Worm (Caenorhabditis elegans) whole organism, L1 larva: ENCODE results near the gene Y45F10D.2.
A peak's percentile ranks its signal among the peaks of the same experiment; 100 is the strongest.

Experiments
- C16A3.4 ChIP-seq: fragments of 150-350 bp; optimal IDR thresholded peaks from 2 replicates; lab custom pipeline; 2014; ENCODE audit warnings: missing biosample characterization, missing genetic modification characterization
- C34B4.2 ChIP-seq: sonication (generic microtip); optimal IDR thresholded peaks from 2 replicates; lab custom pipeline; 2017; ENCODE audit warnings: mild to moderate bottlenecking, missing genetic modification characterization, missing compliant biosample characterization
- F16B12.6 ChIP-seq: fragments of 150-350 bp; optimal IDR thresholded peaks from 2 replicates; lab custom pipeline; 2014; ENCODE audit warnings: missing biosample characterization, missing genetic modification characterization
- Y116A8C.19 ChIP-seq: sonication (generic microtip); optimal IDR thresholded peaks from 2 replicates; lab custom pipeline; 2016; ENCODE audit warnings: missing compliant biosample characterization, missing genetic modification characterization, borderline replicate concordance
- alr-1 ChIP-seq: fragments of 200-800 bp; sonication (Bioruptor generic); optimal IDR thresholded peaks from 2 replicates; lab custom pipeline; 2018; ENCODE audit warnings: borderline replicate concordance, mild to moderate bottlenecking, missing genetic modification characterization, missing compliant biosample characterization
- aly-2 ChIP-seq: fragments of 150-350 bp; optimal IDR thresholded peaks from 2 replicates; lab custom pipeline; 2014; ENCODE audit warnings: missing biosample characterization, missing genetic modification characterization
- blmp-1 ChIP-seq: fragments of 150-350 bp; optimal IDR thresholded peaks from 2 replicates; lab custom pipeline; 2014; ENCODE audit warnings: missing biosample characterization, missing genetic modification characterization
- ceh-82 ChIP-seq, 3 experiments: fragments of 150-350 bp in 1 of 3; sonication (generic microtip) in 2 of 3; optimal IDR thresholded peaks; 2 replicates each; lab custom pipeline; 2014 to 2017; ENCODE audit warnings: missing biosample characterization in 3 of 3, missing genetic modification characterization in 3 of 3
- dpl-1 ChIP-seq, 3 experiments: fragments of 150-350 bp in 2 of 3; sonication (generic microtip) in 1 of 3; optimal IDR thresholded peaks; 2 replicates each; lab custom pipeline; 2014 to 2017; ENCODE audit warnings: missing biosample characterization in 3 of 3, missing genetic modification characterization in 3 of 3, missing genetic modification reagents in 3 of 3
- dsc-1 ChIP-seq: sonication (generic microtip); optimal IDR thresholded peaks from 2 replicates; lab custom pipeline; 2016; ENCODE audit warnings: mild to moderate bottlenecking, missing genetic modification characterization, missing compliant biosample characterization
- efl-1 ChIP-seq, 4 experiments: fragments of 150-350 bp; optimal IDR thresholded peaks in 3 of 4; peaks in 1 of 4; 1 replicate in 1 of 4; 2 replicates in 3 of 4; lab custom pipeline; 2014; ENCODE audit warnings: missing biosample characterization in 2 of 4, missing genetic modification characterization in 2 of 4, missing genetic modification reagents in 2 of 4
- efl-3 ChIP-seq: fragments of 200-800 bp; sonication (Bioruptor generic); optimal IDR thresholded peaks from 2 replicates; lab custom pipeline; 2018; ENCODE audit warnings: mild to moderate bottlenecking, missing genetic modification characterization, missing compliant biosample characterization
- egl-13 ChIP-seq: sonication (generic microtip); optimal IDR thresholded peaks from 2 replicates; lab custom pipeline; 2016; ENCODE audit warnings: missing genotype, missing genetic modification reagents, missing genetic modification characterization, missing compliant biosample characterization
- elt-3 ChIP-seq, 6 experiments: fragments of 150-350 bp in 1 of 6; sonication (generic microtip); optimal IDR thresholded peaks; 2 replicates each; lab custom pipeline; 2017 to 2018; ENCODE audit warnings: missing biosample characterization in 6 of 6, missing genetic modification characterization in 6 of 6, inconsistent platforms in 1 of 6
- fkh-10 ChIP-seq: sonication (generic microtip); optimal IDR thresholded peaks from 2 replicates; lab custom pipeline; 2017; ENCODE audit warnings: missing biosample characterization, missing genetic modification reagents, missing genetic modification characterization
- fkh-8 ChIP-seq: sonication (generic microtip); optimal IDR thresholded peaks from 2 replicates; lab custom pipeline; 2016; ENCODE audit warnings: mild to moderate bottlenecking, missing genetic modification characterization, missing compliant biosample characterization
- fos-1 ChIP-seq: fragments of 150-350 bp; optimal IDR thresholded peaks from 2 replicates; lab custom pipeline; 2014; ENCODE audit warnings: missing biosample characterization, missing genetic modification characterization
- grh-1 ChIP-seq: fragments of 200-800 bp; sonication (Bioruptor generic); IDR thresholded peaks from 2 replicates; pipeline ENCODE4 v1.3.6; 2022; ENCODE audit warnings: missing genetic modification reagents, missing genetic modification characterization, missing compliant biosample characterization
- hlh-4 ChIP-seq: sonication (generic microtip); optimal IDR thresholded peaks from 2 replicates; lab custom pipeline; 2016; ENCODE audit warnings: mild to moderate bottlenecking, missing genetic modification characterization, missing compliant biosample characterization
- hpl-2 ChIP-seq: fragments of 150-350 bp; optimal IDR thresholded peaks from 2 replicates; lab custom pipeline; 2014; ENCODE audit warnings: missing biosample characterization, missing genetic modification reagents, missing genetic modification characterization
- irx-1 ChIP-seq: sonication (generic microtip); optimal IDR thresholded peaks from 2 replicates; lab custom pipeline; 2016; ENCODE audit warnings: missing genetic modification characterization, missing compliant biosample characterization
- isw-1 ChIP-seq: fragments of 200-800 bp; sonication (Bioruptor generic); IDR thresholded peaks from 2 replicates; pipeline ENCODE4 v1.3.6; 2022; ENCODE audit warnings: missing genetic modification characterization, missing compliant biosample characterization
- lin-13 ChIP-seq: fragments of 150-350 bp; optimal IDR thresholded peaks from 2 replicates; lab custom pipeline; 2014; ENCODE audit warnings: missing biosample characterization, missing genetic modification reagents, missing genetic modification characterization
- lin-14 ChIP-seq: fragments of 200-800 bp; sonication (Bioruptor generic); optimal IDR thresholded peaks from 2 replicates; lab custom pipeline; 2018; ENCODE audit warnings: mild to moderate bottlenecking, missing genetic modification characterization, moderate library complexity, missing compliant biosample characterization
- lin-15B ChIP-seq: fragments of 150-350 bp; sonication (generic microtip); optimal IDR thresholded peaks from 3 replicates; lab custom pipeline; 2014; ENCODE audit warnings: missing biosample characterization, missing genetic modification characterization
- lin-35 ChIP-seq, 2 experiments: fragments of 150-350 bp; optimal IDR thresholded peaks; 2 replicates each; lab custom pipeline; 2014; ENCODE audit warnings: missing biosample characterization in 2 of 2, missing genetic modification characterization in 2 of 2, missing genetic modification reagents in 2 of 2
- lsy-2 ChIP-seq, 2 experiments: fragments of 150-350 bp; optimal IDR thresholded peaks; 2 replicates each; lab custom pipeline; 2014; ENCODE audit warnings: missing biosample characterization in 2 of 2, missing genetic modification characterization in 2 of 2
- mab-9 ChIP-seq: fragments of 200-800 bp; sonication (Bioruptor generic); IDR thresholded peaks from 2 replicates; pipeline ENCODE4 v1.3.6; 2022; ENCODE audit warnings: missing genetic modification reagents, missing genetic modification characterization, missing compliant biosample characterization
- mdl-1 ChIP-seq, 2 experiments: fragments of 150-350 bp; optimal IDR thresholded peaks; 2 replicates each; lab custom pipeline; 2014 to 2017; ENCODE audit warnings: missing biosample characterization in 2 of 2, missing genetic modification characterization in 2 of 2, inconsistent platforms in 1 of 2
- mef-2 ChIP-seq: fragments of 150-350 bp; optimal IDR thresholded peaks from 2 replicates; lab custom pipeline; 2014; ENCODE audit warnings: missing biosample characterization, missing genetic modification characterization
- mep-1 ChIP-seq: fragments of 150-350 bp; optimal IDR thresholded peaks from 2 replicates; lab custom pipeline; 2014; ENCODE audit warnings: missing biosample characterization, missing genetic modification characterization
- nhr-20 ChIP-seq: sonication (generic microtip); optimal IDR thresholded peaks from 2 replicates; lab custom pipeline; 2016; ENCODE audit warnings: mild to moderate bottlenecking, missing genetic modification characterization, missing compliant biosample characterization
- nhr-47 ChIP-seq: sonication (generic microtip); optimal IDR thresholded peaks from 2 replicates; lab custom pipeline; 2016; ENCODE audit warnings: mild to moderate bottlenecking, missing genetic modification characterization, moderate library complexity, missing compliant biosample characterization
- nhr-71 ChIP-seq: sonication (generic microtip); optimal IDR thresholded peaks from 2 replicates; lab custom pipeline; 2016; ENCODE audit warnings: mild to moderate bottlenecking, missing genetic modification characterization, moderate library complexity, missing compliant biosample characterization
- nhr-77 ChIP-seq: fragments of 150-350 bp; optimal IDR thresholded peaks from 2 replicates; lab custom pipeline; 2014; ENCODE audit warnings: missing biosample characterization, missing genetic modification characterization
- nhr-90 ChIP-seq: sonication (generic microtip); optimal IDR thresholded peaks from 2 replicates; lab custom pipeline; 2016; ENCODE audit warnings: mild to moderate bottlenecking, missing genetic modification characterization, missing compliant biosample characterization; ENCODE audit not compliant: poor library complexity
- pqm-1 ChIP-seq: sonication (generic microtip); optimal IDR thresholded peaks from 3 replicates; lab custom pipeline; 2017; ENCODE audit warnings: missing biosample characterization, missing genetic modification characterization
- rnt-1 ChIP-seq: sonication (generic microtip); optimal IDR thresholded peaks from 2 replicates; lab custom pipeline; 2016; ENCODE audit warnings: mild to moderate bottlenecking, missing genetic modification characterization, moderate library complexity, missing compliant biosample characterization
- skn-1 ChIP-seq: fragments of 150-350 bp; optimal IDR thresholded peaks from 2 replicates; lab custom pipeline; 2014; ENCODE audit warnings: missing biosample characterization, missing genetic modification characterization
- snu-23 ChIP-seq: sonication (generic microtip); optimal IDR thresholded peaks from 2 replicates; lab custom pipeline; 2016; ENCODE audit warnings: missing genetic modification characterization, missing compliant biosample characterization
- swsn-7 ChIP-seq: sonication (generic microtip); optimal IDR thresholded peaks from 2 replicates; lab custom pipeline; 2016; ENCODE audit warnings: missing genetic modification characterization, missing compliant biosample characterization
- tbx-2 ChIP-seq: sonication (generic microtip); optimal IDR thresholded peaks from 2 replicates; lab custom pipeline; 2016; ENCODE audit warnings: missing genetic modification characterization, missing compliant biosample characterization
- unc-130 ChIP-seq: fragments of 150-350 bp; optimal IDR thresholded peaks from 2 replicates; lab custom pipeline; 2017; ENCODE audit warnings: missing biosample characterization, missing genetic modification characterization, inconsistent platforms
- unc-86 ChIP-seq: sonication (generic microtip); optimal IDR thresholded peaks from 2 replicates; lab custom pipeline; 2016; ENCODE audit warnings: missing genetic modification characterization, missing compliant biosample characterization
- xbp-1 ChIP-seq: sonication (generic microtip); optimal IDR thresholded peaks from 2 replicates; lab custom pipeline; 2016; ENCODE audit warnings: missing genetic modification characterization, missing compliant biosample characterization
- zag-1 ChIP-seq: fragments of 150-350 bp; optimal IDR thresholded peaks from 2 replicates; lab custom pipeline; 2014; ENCODE audit warnings: missing biosample characterization, missing genetic modification characterization
- ztf-11 ChIP-seq, 2 experiments: sonication (generic microtip); optimal IDR thresholded peaks; 2 replicates each; lab custom pipeline; 2016 to 2017; ENCODE audit warnings: missing genetic modification characterization in 2 of 2, missing biosample characterization in 1 of 2, missing compliant biosample characterization in 1 of 2
- ztf-4 ChIP-seq: fragments of 150-350 bp; optimal IDR thresholded peaks from 2 replicates; lab custom pipeline; 2014; ENCODE audit warnings: missing biosample characterization, missing genetic modification characterization

The Y45F10D.2 gene

DNA sequence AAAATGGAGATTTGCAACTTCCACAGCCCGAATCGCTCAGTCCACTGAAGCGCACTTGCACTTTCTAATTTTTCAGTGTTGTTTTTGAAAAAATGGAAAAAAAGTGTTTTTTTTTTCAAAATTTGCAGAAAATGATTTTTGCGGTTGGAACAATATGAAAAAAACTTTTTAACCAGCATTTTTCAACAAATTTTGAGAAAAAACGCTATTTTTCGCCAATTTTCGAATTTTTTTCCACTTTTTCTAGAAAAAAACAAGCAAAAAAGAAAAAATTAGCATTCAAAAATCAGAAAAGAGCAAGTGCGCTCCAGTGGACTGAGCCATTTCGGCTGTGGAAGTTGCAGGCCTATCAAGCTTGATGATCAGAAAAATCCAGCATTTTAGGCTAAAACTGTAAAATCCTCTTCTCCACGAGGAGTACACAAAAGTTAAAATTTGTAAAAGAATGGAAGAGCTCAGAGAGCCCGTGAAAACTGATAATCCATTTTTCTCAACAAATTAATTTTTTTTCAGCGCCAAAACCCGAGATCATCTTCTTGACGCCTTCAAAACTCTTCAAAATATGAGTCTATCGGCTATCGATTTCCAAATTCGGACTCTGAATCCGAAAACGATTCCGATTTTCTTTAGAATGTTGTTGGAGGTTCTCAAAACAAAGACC is 20.9 kb upstream of the Y45F10D.2 start:
- TF ChIP-seq nhr-77 (no peak), pqm-1 (no peak), Y116A8C.19 (tag; lab: Kevin White, UChicago) (no peak), hpl-2 (GFP tag; lab: Kevin White, UChicago) (no peak), efl-1 (optimal IDR thresholded peaks at IDR 0.05; lab: Kevin White, UChicago) (no peak), efl-1 (GFP tag; optimal IDR thresholded peaks at IDR 0.05 in 1 of 2; lab: Kevin White, UChicago) (peak in 1 of 2 experiments; percentile 39), mep-1 (no peak), aly-2 (tag; lab: Kevin White, UChicago) (peak; percentile 85), C16A3.4 (tag; lab: Kevin White, UChicago) (no peak), grh-1 (GFP tag; lab: Robert Waterston, UW) (0 out of 2 replicates have a peak, but pooled peaks have one; percentile 21), alr-1 (tag; lab: Kevin White, UChicago) (no peak), lin-15B (tag; lab: Kevin White, UChicago) (no peak), efl-3 (no peak), egl-13 (no peak)

DNA sequence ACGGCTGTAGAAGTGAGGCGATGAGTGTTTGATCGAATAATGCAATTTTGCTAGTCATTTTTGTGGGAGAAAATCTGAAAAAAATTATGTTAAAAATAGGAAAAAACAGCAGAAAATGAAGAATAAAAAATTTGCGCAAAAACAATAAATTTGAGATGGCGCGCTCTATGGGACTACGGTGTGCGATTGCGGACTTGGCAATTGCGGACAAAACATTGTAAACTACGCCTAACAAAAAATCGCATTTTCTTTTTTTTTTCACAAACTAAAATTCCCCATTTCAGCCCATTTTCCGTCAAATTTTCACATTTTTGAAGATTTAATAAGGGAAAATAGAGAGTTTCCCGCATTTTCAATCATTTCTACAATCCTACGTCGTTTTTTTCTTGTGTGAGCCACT is 14.2 kb upstream of the Y45F10D.2 start, which contains the start of the genes sas-6 and Y45F10D.7:
TSS of gene sas-6 (minus strand) at position 80 of the 400 bp plus-strand sequence.
TSS of gene Y45F10D.7 (plus strand) at position 256 of the 400 bp plus-strand sequence.
- TF ChIP-seq lin-13 (peak; percentile 59), dsc-1 (tag; lab: Kevin White, UChicago) (peak; percentile 23), fos-1 (peak; percentile 60), tbx-2 (tag; lab: Kevin White, UChicago) (peak; percentile 47), mep-1 (peak; percentile 60), lin-35 (GFP tag; optimal IDR thresholded peaks at IDR 0.05; lab: Kevin White, UChicago) (peak; percentile 91 to 97), lsy-2 (tag; optimal IDR thresholded peaks at IDR 0.05; lab: Kevin White, UChicago) (peak; percentile 98 to 99), dpl-1 (GFP tag; optimal IDR thresholded peaks at IDR 0.05; lab: Kevin White, UChicago) (peak; percentile 91 to 95 (median 94)), rnt-1 (tag; lab: Kevin White, UChicago) (peak; percentile 69), isw-1 (GFP tag; lab: Robert Waterston, UW) (peak; percentile 32; the same call in 1 of the 2 replicates), blmp-1 (tag; lab: Kevin White, UChicago) (peak; percentile 19), lin-14 (GFP tag; lab: Kevin White, UChicago) (no peak), mdl-1 (tag; optimal IDR thresholded peaks at IDR 0.05; lab: Kevin White, UChicago) (peak in 1 of 2 experiments; percentile 43), elt-3 (tag; optimal IDR thresholded peaks at IDR 0.05; lab: Kevin White, UChicago) (peak in 2 of 6 experiments; percentile 36 to 41), nhr-90 (peak; percentile 14), skn-1 (tag; lab: Kevin White, UChicago) (peak; percentile 75), unc-130 (tag; lab: Kevin White, UChicago) (peak; percentile 53), hlh-4 (tag; lab: Kevin White, UChicago) (no peak), F16B12.6 (tag; lab: Kevin White, UChicago) (peak; percentile 97), mab-9 (GFP tag; lab: Robert Waterston, UW) (no peak), mef-2 (tag; lab: Kevin White, UChicago) (no peak), snu-23 (GFP tag; lab: Kevin White, UChicago) (peak; percentile 81), efl-1 (optimal IDR thresholded peaks at IDR 0.05; lab: Kevin White, UChicago) (peak; percentile 62 to 95), efl-1 (GFP tag; optimal IDR thresholded peaks at IDR 0.05 in 1 of 2; lab: Kevin White, UChicago) (peak; percentile 94 to 99), fkh-10 (GFP tag; lab: Kevin White, UChicago) (peak; percentile 14), C34B4.2 (tag; lab: Kevin White, UChicago) (no peak), nhr-71 (peak; percentile 69), ceh-82 (tag; optimal IDR thresholded peaks at IDR 0.05; lab: Kevin White, UChicago) (peak; percentile 12 to 83 (median 28)), swsn-7 (peak; percentile 29), irx-1 (tag; lab: Kevin White, UChicago) (peak; percentile 4), nhr-47 (tag; lab: Kevin White, UChicago) (peak; percentile 71), lin-15B (tag; lab: Kevin White, UChicago) (peak; percentile 71), ztf-4 (tag; lab: Kevin White, UChicago) (no peak), pqm-1 (no peak), Y116A8C.19 (tag; lab: Kevin White, UChicago) (no peak), nhr-77 (peak; percentile 6), xbp-1 (tag; lab: Kevin White, UChicago) (peak; percentile 35), fkh-8 (tag; lab: Kevin White, UChicago) (peak; percentile 51), unc-86 (tag; lab: Kevin White, UChicago) (peak; percentile 9), nhr-20 (tag; lab: Kevin White, UChicago) (peak; percentile 44), ztf-11 (tag; optimal IDR thresholded peaks at IDR 0.05; lab: Kevin White, UChicago) (no peak), zag-1 (tag; lab: Kevin White, UChicago) (no peak)
